Fruit fly (Drosophila melanogaster): Measurements from ENCODE around the gene HLH4C.

Gene HLH4C

DNA sequence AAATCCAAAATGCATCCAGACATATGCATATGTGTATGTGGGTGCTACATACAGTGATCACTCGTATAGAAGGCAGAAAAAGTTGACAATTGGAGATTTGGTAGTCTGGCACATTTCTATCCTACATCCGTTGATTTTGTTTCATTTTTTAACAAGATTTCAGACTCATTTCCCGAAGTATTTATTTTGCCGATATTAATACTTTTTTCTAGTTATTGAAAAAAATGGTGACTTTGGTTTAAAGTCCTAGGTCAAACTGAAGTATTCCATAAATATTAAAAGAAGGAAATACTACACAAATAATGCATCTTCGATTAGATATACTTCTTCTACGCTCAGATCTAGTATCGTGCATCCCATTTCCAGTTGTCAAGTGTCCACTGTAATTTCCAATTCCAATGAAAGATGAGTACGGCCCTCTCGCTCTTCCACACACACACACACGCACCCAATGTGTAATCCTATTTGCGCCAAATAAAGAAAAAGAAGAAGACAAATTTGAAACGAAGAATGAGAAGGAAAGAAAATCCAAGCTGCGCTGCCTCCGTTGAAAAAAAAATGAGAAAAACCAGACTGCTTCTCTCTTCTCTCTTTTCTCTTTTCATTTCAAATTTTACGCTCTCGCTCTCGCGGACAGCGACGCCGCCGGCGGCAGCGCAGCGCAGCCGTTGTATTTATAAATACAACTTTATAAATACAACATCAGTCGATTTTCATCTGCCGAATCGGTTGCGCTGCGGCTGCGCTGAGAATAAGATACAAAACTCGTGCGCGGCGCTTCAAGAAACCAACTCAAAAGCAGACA is 30.1 kb downstream of the HLH4C start, which contains the start of gene peb (continued):
- TF ChIP-seq Hmx (GFP tag; optimal IDR thresholded peaks at IDR 0.05) = no peak
- TF ChIP-seq repo (GFP tag; optimal IDR thresholded peaks at IDR 0.05) = no peak
- TF ChIP-seq CG12744 (GFP tag; optimal IDR thresholded peaks at IDR 0.05) = no peak
- TF ChIP-seq CG10366 (GFP tag; IDR thresholded peaks at IDR 0.05) = 0 out of 2 replicates have a peak, but pooled peaks have one; percentile 15
- TF ChIP-seq cg (GFP tag; optimal IDR thresholded peaks at IDR 0.05) = peak; percentile 78
- TF ChIP-seq CG1792 (GFP tag; optimal IDR thresholded peaks at IDR 0.05) = no peak
- peak; percentile 20 for TF ChIP-seq HLH54F (GFP tag; optimal IDR thresholded peaks at IDR 0.05)
- peak; percentile 11 for TF ChIP-seq lab (GFP tag; optimal IDR thresholded peaks at IDR 0.05)
- no peak for TF ChIP-seq Hmr (GFP tag; optimal IDR thresholded peaks at IDR 0.05)
- TF ChIP-seq Myb (GFP tag; optimal IDR thresholded peaks at IDR 0.05) = no peak
- TF ChIP-seq Elba2 (GFP tag; optimal IDR thresholded peaks at IDR 0.05) = peak; percentile 13
- TF ChIP-seq caup (GFP tag; optimal IDR thresholded peaks at IDR 0.05; ENCODE audit: severe bottlenecking) = no peak
- no peak for TF ChIP-seq Asciz (GFP tag; optimal IDR thresholded peaks at IDR 0.05)
- TF ChIP-seq kah (GFP tag; optimal IDR thresholded peaks at IDR 0.05) = no peak
- no peak for TF ChIP-seq CG7987 (GFP tag; optimal IDR thresholded peaks at IDR 0.05)
- TF ChIP-seq CG11085 (GFP tag; IDR thresholded peaks at IDR 0.05) = no peak
- peak in 1 of 2 experiments; percentile 38 for TF ChIP-seq Hr78 (GFP tag; optimal IDR thresholded peaks at IDR 0.05)
- peak; percentile 68 for TF ChIP-seq gem (tag; optimal IDR thresholded peaks at IDR 0.05)
- no peak for TF ChIP-seq CG32772 (GFP tag; IDR thresholded peaks at IDR 0.05)
- TF ChIP-seq CG14667 (GFP tag; IDR thresholded peaks at IDR 0.05) = no peak
- no peak for TF ChIP-seq crp (GFP tag; optimal IDR thresholded peaks at IDR 0.05)
- TF ChIP-seq HmgZ (tag; optimal IDR thresholded peaks at IDR 0.05) = no peak
- TF ChIP-seq CG34422 (GFP tag; IDR thresholded peaks at IDR 0.05) = peak; percentile 30; the same call in 1 of the 3 replicates
- TF ChIP-seq unpg (GFP tag; optimal IDR thresholded peaks at IDR 0.05) = no peak
- no peak for TF ChIP-seq CG17568 (GFP tag; optimal IDR thresholded peaks at IDR 0.05)
- peak; percentile 54 for TF ChIP-seq sna (GFP tag; IDR thresholded peaks at IDR 0.05; ENCODE audit: partially characterized antibody)
- TF ChIP-seq amos (GFP tag; IDR thresholded peaks at IDR 0.05; ENCODE audit: partially characterized antibody) = no peak
- TF ChIP-seq ap (GFP tag; IDR thresholded peaks at IDR 0.05) = 0 out of 2 replicates have a peak, but pooled peaks have one; percentile 40
- TF ChIP-seq grau (tag; optimal IDR thresholded peaks at IDR 0.05) = peak; percentile 91
- no peak for TF ChIP-seq yki (optimal IDR thresholded peaks at IDR 0.05)
- TF ChIP-seq ewg (GFP tag; optimal IDR thresholded peaks at IDR 0.05) = no peak
- peak; percentile 7; the same call in 1 of the 2 replicates for TF ChIP-seq seq (GFP tag; IDR thresholded peaks at IDR 0.05)
- TF ChIP-seq CG11247 (GFP tag; IDR thresholded peaks at IDR 0.05) = no peak
- TF ChIP-seq az2 (GFP tag; optimal IDR thresholded peaks at IDR 0.05) = peak; percentile 66
- no peak for TF ChIP-seq CG14050 (GFP tag; IDR thresholded peaks at IDR 0.05)
- TF ChIP-seq ci (GFP tag; IDR thresholded peaks at IDR 0.05) = peak; percentile 55; the same call in 2 of the 3 replicates
- no peak for TF ChIP-seq mld (GFP tag; IDR thresholded peaks at IDR 0.05; ENCODE audit: partially characterized antibody)
- peak; percentile 21 to 63 for TF ChIP-seq tll (GFP tag; optimal IDR thresholded peaks at IDR 0.05)
- TF ChIP-seq Meics (GFP tag; optimal IDR thresholded peaks at IDR 0.05) = no peak
- TF ChIP-seq CG8765 (GFP tag; IDR thresholded peaks at IDR 0.05) = peak; percentile 59; the same call in 1 of the 2 replicates
- no peak for TF ChIP-seq cad (GFP tag; optimal IDR thresholded peaks at IDR 0.05)
- TF ChIP-seq her (GFP tag; optimal IDR thresholded peaks at IDR 0.05) = no peak
- TF ChIP-seq Atf-2 (GFP tag; optimal IDR thresholded peaks at IDR 0.05) = peak; percentile 25
- no peak for TF ChIP-seq Sry-β (GFP tag; optimal IDR thresholded peaks at IDR 0.05)
- peak; percentile 66 for TF ChIP-seq CG16815 (GFP tag; optimal IDR thresholded peaks at IDR 0.05)
- TF ChIP-seq h (optimal IDR thresholded peaks at IDR 0.05) = no peak
- no peak for TF ChIP-seq CG12299 (tag; optimal IDR thresholded peaks at IDR 0.05)
- TF ChIP-seq CG9797 (GFP tag; optimal IDR thresholded peaks at IDR 0.05) = no peak
- TF ChIP-seq zfh1 (GFP tag; IDR thresholded peaks at IDR 0.05) = peak; percentile 67

All from whole organism, embryonic.